Worm (Caenorhabditis elegans) whole organism, L3 larva: Measurements from ENCODE around the gene fah-1.

Source experiments
- aly-2 ChIP-seq: fragments of 150-350 bp; optimal IDR thresholded peaks from 2 replicates; lab custom pipeline; 2014; ENCODE audit warnings: missing biosample characterization, missing genetic modification characterization
- daf-12 ChIP-seq: fragments of 150-350 bp; optimal IDR thresholded peaks from 2 replicates; lab custom pipeline; 2014; ENCODE audit warnings: missing biosample characterization, missing genetic modification reagents, missing genetic modification characterization
- nhr-12 ChIP-seq: fragments of 150-350 bp; optimal IDR thresholded peaks from 2 replicates; lab custom pipeline; 2014; ENCODE audit warnings: missing biosample characterization, missing genetic modification characterization
- skn-1 ChIP-seq: fragments of 150-350 bp; optimal IDR thresholded peaks from 2 replicates; lab custom pipeline; 2014; ENCODE audit warnings: missing biosample characterization, missing genetic modification characterization

ce11 chrX:6410177-6410765 lies 38.4 kb downstream of the fah-1 start, which contains the start of gene mup-2:
- TF ChIP-seq nhr-12 (tag; lab: Kevin White, UChicago) (no peak), aly-2 (tag; lab: Kevin White, UChicago) (no peak), daf-12 (tag; lab: Kevin White, UChicago) (no peak), skn-1 (tag; lab: Kevin White, UChicago) (no peak)
